Worm (Caenorhabditis elegans): ENCODE measurements around the gene M05D6.1.

DNA sequence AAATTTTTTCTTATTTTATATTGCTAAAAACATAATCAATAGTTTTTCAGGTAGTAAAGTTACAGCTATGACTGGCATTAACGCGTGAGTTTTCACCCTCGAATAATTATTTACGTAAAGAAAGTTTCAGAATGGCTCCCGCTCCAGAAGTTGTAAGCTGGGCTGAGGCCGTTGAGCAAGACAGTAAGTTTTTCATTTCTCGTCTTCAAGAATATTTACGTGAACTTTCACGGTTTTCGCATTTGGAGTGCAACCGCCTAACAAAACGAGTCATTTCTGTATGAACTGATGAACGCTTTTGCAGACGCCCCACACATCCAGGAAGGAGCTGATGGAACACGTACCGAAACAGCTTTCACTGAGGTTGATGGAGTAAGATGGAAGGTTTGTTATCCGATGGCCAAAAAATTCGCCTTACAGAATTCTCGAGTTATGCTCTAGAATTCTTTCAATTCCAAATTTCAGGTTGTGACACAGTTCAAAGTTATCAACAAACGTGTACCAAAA is 32.4 kb downstream of the M05D6.1 start, which contains the start of gene eif-3.G:
- no peak for TF ChIP-seq ztf-16 (tag; optimal IDR thresholded peaks at IDR 0.05)
- TF ChIP-seq ceh-18 (tag; optimal IDR thresholded peaks at IDR 0.05) = no peak
- no peak for TF ChIP-seq pha-4 (tag; optimal IDR thresholded peaks at IDR 0.05)
